Worm (Caenorhabditis elegans): ENCODE measurements around the gene srlf-21.

DNA sequence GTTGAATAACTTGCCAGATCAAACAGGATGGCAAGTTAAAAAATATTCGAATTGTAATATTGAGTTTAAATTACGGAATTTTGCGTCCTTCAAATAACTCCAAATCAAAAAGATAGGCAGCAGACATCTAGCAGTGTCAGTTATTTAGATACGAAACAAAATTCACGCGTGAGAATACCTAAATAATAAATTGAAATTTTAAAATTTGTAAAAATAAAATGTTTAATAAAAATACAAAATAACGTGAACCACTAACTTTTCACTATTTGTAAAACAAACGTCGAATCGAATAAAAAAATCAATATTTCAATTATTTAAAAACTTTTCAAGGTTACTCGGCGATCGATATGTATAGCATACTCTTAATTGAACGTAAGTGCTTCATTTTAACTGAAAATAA is 14.4 kb downstream of the srlf-21 start, which contains the start of gene T02B11.9:
- no peak for TF ChIP-seq zag-1 (tag; optimal IDR thresholded peaks at IDR 0.05)
- no peak for TF ChIP-seq F13H6.1 (tag; optimal IDR thresholded peaks at IDR 0.05)
- TF ChIP-seq nhr-21 (tag; optimal IDR thresholded peaks at IDR 0.05): no peak
- no peak for TF ChIP-seq nhr-23 (tag; optimal IDR thresholded peaks at IDR 0.05)
- no peak for TF ChIP-seq nhr-10 (tag; optimal IDR thresholded peaks at IDR 0.05)
- no peak for TF ChIP-seq lin-13 (GFP tag; optimal IDR thresholded peaks at IDR 0.05)
- TF ChIP-seq nhr-6 (tag; optimal IDR thresholded peaks at IDR 0.05): no peak
- TF ChIP-seq skn-1 (tag; optimal IDR thresholded peaks at IDR 0.05): no peak
- no peak for TF ChIP-seq ceh-82 (tag; optimal IDR thresholded peaks at IDR 0.05)
- TF ChIP-seq gmeb-1 (tag; optimal IDR thresholded peaks at IDR 0.05): no peak
